Fruit fly (Drosophila melanogaster) whole organism, embryonic: Measurements from ENCODE around the gene bor.
A peak's percentile ranks its signal among the peaks of the same experiment; 100 is the strongest.

Source experiments
- Blimp-1 ChIP-seq: fragments of 200-800 bp; sonication (Bioruptor generic); optimal IDR thresholded peaks from 3 replicates; lab custom pipeline; 2018; ENCODE audit warnings: missing biosample characterization, missing genetic modification characterization, mild to moderate bottlenecking, moderate library complexity, missing genetic modification reagents
- CG10565 ChIP-seq: fragments of 200-800 bp; sonication (Bioruptor generic); optimal IDR thresholded peaks from 3 replicates; lab custom pipeline; 2016; ENCODE audit warnings: missing biosample characterization, mild to moderate bottlenecking, missing genetic modification characterization
- CG11085 ChIP-seq: fragments of 200-800 bp; sonication (Bioruptor generic); IDR thresholded peaks from 2 replicates; pipeline ENCODE4 v1.3.6; 2022; ENCODE audit warnings: missing biosample characterization, missing genetic modification characterization
- CG12104 ChIP-seq: fragments of 200-800 bp; sonication (Bioruptor generic); optimal IDR thresholded peaks from 3 replicates; lab custom pipeline; 2016; ENCODE audit warnings: missing biosample characterization, missing genetic modification characterization
- CG1233 ChIP-seq: fragments of 200-800 bp; sonication (Bioruptor generic); optimal IDR thresholded peaks from 4 replicates; lab custom pipeline; 2018; ENCODE audit warnings: missing biosample characterization, mild to moderate bottlenecking, missing genetic modification characterization
- CG15011 ChIP-seq: fragments of 200-800 bp; sonication (Bioruptor generic); optimal IDR thresholded peaks from 3 replicates; lab custom pipeline; 2018; ENCODE audit warnings: missing biosample characterization, mild to moderate bottlenecking, missing genetic modification characterization
- CG1529 ChIP-seq: fragments of 200-800 bp; sonication (Bioruptor generic); optimal IDR thresholded peaks from 3 replicates; lab custom pipeline; 2018; ENCODE audit warnings: missing biosample characterization, missing genetic modification characterization
- CG2120 ChIP-seq: fragments of 200-800 bp; sonication (Bioruptor generic); optimal IDR thresholded peaks from 3 replicates; lab custom pipeline; 2016; ENCODE audit warnings: missing biosample characterization, missing genetic modification characterization
- CG2199 ChIP-seq: fragments of 200-800 bp; sonication (Bioruptor generic); IDR thresholded peaks from 3 replicates; pipeline ENCODE4 v1.3.6; 2022; ENCODE audit warnings: missing biosample characterization, missing genetic modification characterization
- CG30403 ChIP-seq: fragments of 200-800 bp; sonication (Bioruptor generic); optimal IDR thresholded peaks from 3 replicates; lab custom pipeline; 2016; ENCODE audit warnings: missing biosample characterization, missing genetic modification characterization
- CG32767 ChIP-seq: fragments of 200-800 bp; sonication (Bioruptor generic); IDR thresholded peaks from 2 replicates; pipeline ENCODE4 v1.3.6; 2022; ENCODE audit warnings: missing biosample characterization, missing genetic modification characterization
- CG3407 ChIP-seq: fragments of 200-800 bp; sonication (Bioruptor generic); optimal IDR thresholded peaks from 2 replicates; lab custom pipeline; 2018; ENCODE audit warnings: missing biosample characterization, mild to moderate bottlenecking, missing genetic modification characterization
- CG34422 ChIP-seq: fragments of 200-800 bp; sonication (Bioruptor generic); IDR thresholded peaks from 3 replicates; pipeline ENCODE4 v1.3.6; 2022; ENCODE audit warnings: missing biosample characterization, missing genetic modification characterization
- CG6654 ChIP-seq: fragments of 200-800 bp; sonication (Bioruptor generic); optimal IDR thresholded peaks from 2 replicates; lab custom pipeline; 2017; ENCODE audit warnings: missing biosample characterization, mild to moderate bottlenecking, missing genetic modification characterization
- CG7928 ChIP-seq: fragments of 200-800 bp; sonication (Bioruptor generic); optimal IDR thresholded peaks from 2 replicates; lab custom pipeline; 2017; ENCODE audit warnings: missing biosample characterization, mild to moderate bottlenecking, missing genetic modification characterization
- Doc2 ChIP-seq: fragments of 200-800 bp; sonication (Bioruptor generic); IDR thresholded peaks from 2 replicates; pipeline ENCODE4 v1.3.6; 2022; ENCODE audit warnings: missing biosample characterization, missing genetic modification characterization
- Dp ChIP-seq: fragments of 200-800 bp; sonication (Bioruptor generic); optimal IDR thresholded peaks from 2 replicates; lab custom pipeline; 2018; ENCODE audit warnings: missing biosample characterization, mild to moderate bottlenecking, missing genetic modification characterization, moderate library complexity
- Fer1 ChIP-seq: fragments of 200-800 bp; sonication (Bioruptor generic); optimal IDR thresholded peaks from 2 replicates; lab custom pipeline; 2017; ENCODE audit warnings: missing biosample characterization, mild to moderate bottlenecking, missing genetic modification characterization
- H2.0 ChIP-seq: fragments of 200-800 bp; sonication (Bioruptor generic); IDR thresholded peaks from 2 replicates; pipeline ENCODE4 v1.3.6; 2022; ENCODE audit warnings: missing biosample characterization, missing genetic modification characterization
- HLHmδ ChIP-seq: fragments of 200-800 bp; sonication (Bioruptor generic); optimal IDR thresholded peaks from 2 replicates; lab custom pipeline; 2018; ENCODE audit warnings: missing biosample characterization, mild to moderate bottlenecking, missing genetic modification characterization, moderate library complexity
- Hr51 ChIP-seq, 2 experiments: fragments of 200-800 bp; sonication (Bioruptor generic); optimal IDR thresholded peaks; 2 replicates in 1 of 2; 3 replicates in 1 of 2; lab custom pipeline; 2016 to 2018; ENCODE audit warnings: missing biosample characterization in 2 of 2, missing genetic modification characterization in 2 of 2, mild to moderate bottlenecking in 1 of 2, moderate library complexity in 1 of 2
- Hr78 ChIP-seq, 2 experiments: fragments of 200-800 bp in 1 of 2; fragments of >200 bp in 1 of 2; sonication (Bioruptor generic) in 1 of 2; optimal IDR thresholded peaks; 2 replicates each; lab custom pipeline; 2017 to 2019; ENCODE audit warnings: missing biosample characterization in 2 of 2, missing genetic modification characterization in 2 of 2, mild to moderate bottlenecking in 1 of 2, moderate library complexity in 1 of 2
- Mad ChIP-seq: fragments of 200-800 bp; sonication (Bioruptor generic); optimal IDR thresholded peaks from 2 replicates; lab custom pipeline; 2016; ENCODE audit warnings: missing biosample characterization, missing genetic modification characterization
- Nf-YA ChIP-seq: fragments of 200-800 bp; sonication (Bioruptor generic); IDR thresholded peaks from 2 replicates; pipeline ENCODE4 v1.3.6; 2022; ENCODE audit warnings: missing biosample characterization, missing genetic modification characterization
- Poxn ChIP-seq: fragments of 200-800 bp; sonication (Bioruptor generic); IDR thresholded peaks from 2 replicates; pipeline ENCODE4 v1.3.6; 2022; ENCODE audit warnings: missing biosample characterization, missing genetic modification characterization
- Sox102F ChIP-seq: fragments of 200-800 bp; sonication (Bioruptor generic); optimal IDR thresholded peaks from 2 replicates; lab custom pipeline; 2018; ENCODE audit warnings: missing biosample characterization, mild to moderate bottlenecking, missing genetic modification characterization, moderate library complexity
- Sry-δ ChIP-seq: fragments of 200-800 bp; sonication (Bioruptor generic); optimal IDR thresholded peaks from 2 replicates; lab custom pipeline; 2016; ENCODE audit warnings: missing biosample characterization, missing genetic modification characterization
- Stat92E ChIP-seq, 3 experiments: fragments of >200 bp in 2 of 3; fragments of 200-800 bp in 1 of 3; sonication (Bioruptor generic) in 1 of 3; optimal IDR thresholded peaks; 2 replicates each; lab custom pipeline; 2017 to 2019; ENCODE audit warnings: missing biosample characterization in 3 of 3, missing genetic modification characterization in 3 of 3, mild to moderate bottlenecking in 1 of 3, moderate library complexity in 1 of 3
- Usf ChIP-seq: fragments of 200-800 bp; sonication (Bioruptor generic); optimal IDR thresholded peaks from 2 replicates; lab custom pipeline; 2017; ENCODE audit warnings: missing genotype, missing biosample characterization, missing genetic modification characterization
- Vsx1 ChIP-seq: fragments of 200-800 bp; sonication (Bioruptor generic); optimal IDR thresholded peaks from 2 replicates; lab custom pipeline; 2017; ENCODE audit warnings: missing biosample characterization, mild to moderate bottlenecking, missing genetic modification characterization, missing genetic modification reagents
- aop ChIP-seq: fragments of 200-800 bp; sonication (Bioruptor generic); IDR thresholded peaks from 2 replicates; pipeline ENCODE4 v1.3.6; 2022; ENCODE audit warnings: missing biosample characterization, missing genetic modification characterization
- bowl ChIP-seq: fragments of 200-800 bp; sonication (Bioruptor generic); IDR thresholded peaks from 2 replicates; pipeline ENCODE4 v1.3.6; 2022; ENCODE audit warnings: missing biosample characterization, missing genetic modification characterization
- dmrt11E ChIP-seq: fragments of 200-800 bp; sonication (Bioruptor generic); optimal IDR thresholded peaks from 3 replicates; lab custom pipeline; 2018; ENCODE audit warnings: missing biosample characterization, mild to moderate bottlenecking, missing genetic modification characterization, moderate library complexity
- dpn ChIP-seq, 2 experiments: fragments of 200-800 bp; sonication (Bioruptor generic); optimal IDR thresholded peaks; 3 replicates each; lab custom pipeline; 2016; ENCODE audit warnings: missing biosample characterization in 2 of 2, missing genetic modification characterization in 2 of 2
- ems ChIP-seq: fragments of 200-800 bp; sonication (Bioruptor generic); optimal IDR thresholded peaks from 3 replicates; lab custom pipeline; 2016; ENCODE audit warnings: missing biosample characterization, missing genetic modification characterization
- hkb ChIP-seq, 2 experiments: fragments of 200-800 bp in 1 of 2; fragments of >200 bp in 1 of 2; sonication (Bioruptor generic) in 1 of 2; IDR thresholded peaks in 1 of 2; optimal IDR thresholded peaks in 1 of 2; 2 replicates each; pipeline versions ENCODE4 v1.3.6 to Lab custom; 2017 to 2022; ENCODE audit warnings: missing biosample characterization in 1 of 2, missing genetic modification characterization in 1 of 2
- insv ChIP-seq, 2 experiments: fragments of 200-800 bp; sonication (Bioruptor generic); optimal IDR thresholded peaks; 3 replicates each; lab custom pipeline; 2016 to 2018; ENCODE audit warnings: missing biosample characterization in 2 of 2, missing genetic modification characterization in 2 of 2
- kay ChIP-seq: fragments of 200-800 bp; sonication (Bioruptor generic); optimal IDR thresholded peaks from 2 replicates; lab custom pipeline; 2016; ENCODE audit warnings: missing biosample characterization, missing genetic modification characterization
- ken ChIP-seq: fragments of 200-800 bp; sonication (Bioruptor generic); IDR thresholded peaks from 3 replicates; pipeline ENCODE4 v1.3.6; 2022; ENCODE audit warnings: missing biosample characterization, missing genetic modification characterization
- mam ChIP-seq: fragments of 200-800 bp; sonication (Bioruptor generic); optimal IDR thresholded peaks from 3 replicates; lab custom pipeline; 2016; ENCODE audit warnings: missing biosample characterization, missing genetic modification characterization
- mld ChIP-seq: fragments of 200-800 bp; sonication (Bioruptor generic); IDR thresholded peaks from 3 replicates; pipeline ENCODE4 v1.3.6; 2022; ENCODE audit warnings: missing biosample characterization, missing genetic modification characterization; ENCODE audit not compliant: partially characterized antibody
- pb ChIP-seq: fragments of 200-800 bp; sonication (Bioruptor generic); optimal IDR thresholded peaks from 3 replicates; lab custom pipeline; 2016; ENCODE audit warnings: missing biosample characterization, missing genetic modification characterization
- pfk ChIP-seq: fragments of 200-800 bp; sonication (Bioruptor generic); optimal IDR thresholded peaks from 2 replicates; lab custom pipeline; 2018; ENCODE audit warnings: missing biosample characterization, mild to moderate bottlenecking, missing genetic modification characterization, moderate library complexity
- phol ChIP-seq: fragments of 200-800 bp; sonication (Bioruptor generic); optimal IDR thresholded peaks from 3 replicates; lab custom pipeline; 2018; ENCODE audit warnings: missing biosample characterization, mild to moderate bottlenecking, missing genetic modification characterization, moderate library complexity
- pnt ChIP-seq: fragments of 200-800 bp; sonication (Bioruptor generic); optimal IDR thresholded peaks from 3 replicates; lab custom pipeline; 2016; ENCODE audit warnings: missing biosample characterization, missing genetic modification characterization
- pros ChIP-seq: fragments of 200-800 bp; sonication (Bioruptor generic); optimal IDR thresholded peaks from 3 replicates; lab custom pipeline; 2019; ENCODE audit warnings: missing biosample characterization, mild to moderate bottlenecking, missing genetic modification characterization, moderate library complexity
- rib ChIP-seq: fragments of 200-800 bp; sonication (Bioruptor generic); IDR thresholded peaks from 2 replicates; pipeline ENCODE4 v1.3.6; 2022; ENCODE audit warnings: missing biosample characterization, missing genetic modification characterization

bor gene

DNA sequence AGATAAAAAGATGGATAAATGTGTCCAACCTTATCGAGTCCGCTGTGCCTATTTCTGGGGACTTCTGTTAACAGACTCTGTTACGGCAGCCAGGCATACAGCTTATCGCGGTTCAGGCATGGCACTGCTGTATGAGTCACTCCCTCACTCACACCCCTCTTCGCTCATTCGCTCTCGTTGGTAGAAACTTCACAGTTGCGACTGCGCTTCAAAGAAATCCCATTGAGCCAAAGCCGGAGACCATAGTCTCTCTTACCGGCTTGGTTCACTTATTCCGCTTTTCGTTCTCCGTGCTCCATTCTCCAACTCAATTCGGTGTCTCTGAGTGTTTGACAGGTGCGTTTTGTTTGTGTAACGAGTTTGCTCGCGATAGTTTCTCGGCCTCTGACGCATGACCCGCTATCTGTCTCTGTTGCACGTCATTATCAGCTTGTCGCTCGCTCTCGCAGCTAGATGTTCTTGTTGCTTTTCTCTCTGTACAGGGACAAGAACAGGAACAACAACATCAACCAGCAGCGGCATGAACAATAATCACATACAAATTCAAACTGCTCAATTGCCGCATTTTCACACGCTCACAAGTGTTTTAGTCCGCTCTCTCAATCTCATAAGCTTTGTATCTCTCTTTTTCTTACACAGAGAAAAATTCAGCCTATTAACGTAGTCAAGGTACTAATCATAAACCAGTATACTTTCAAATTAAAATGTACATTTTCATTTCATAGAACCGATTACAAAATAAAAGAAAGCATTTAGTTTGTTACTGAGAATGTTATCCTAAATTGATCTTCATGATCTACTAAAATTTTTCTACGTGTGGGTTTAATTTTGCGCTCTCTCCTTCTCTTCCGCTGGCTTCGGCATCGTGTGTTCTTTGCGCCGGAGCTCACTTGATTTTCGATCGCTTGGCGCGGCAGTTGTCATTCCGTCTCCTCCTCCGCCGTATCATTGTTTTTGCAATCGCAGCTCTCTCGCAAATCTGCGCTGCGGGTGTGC lies 16.4 kb upstream of the bor start (continued):
- TF ChIP-seq CG11085 (GFP tag; lab: Robert Waterston, UW) = peak; percentile 97
- TF ChIP-seq Vsx1 = peak; percentile 97
- peak; percentile 99 for TF ChIP-seq CG2199 (GFP tag; lab: Robert Waterston, UW)
- peak; percentile 99 for TF ChIP-seq Fer1
- peak; percentile 96 for TF ChIP-seq aop
- peak; percentile 99 for TF ChIP-seq ken (GFP tag; lab: Robert Waterston, UW)
- peak; percentile 100 for TF ChIP-seq CG30403 (GFP tag; lab: Kevin White, UChicago)
- TF ChIP-seq ems (GFP tag; lab: Kevin White, UChicago) = peak; percentile 99
- TF ChIP-seq CG6654 (GFP tag; lab: Kevin White, UChicago) = peak; percentile 79
- peak; percentile 27 for TF ChIP-seq HLHmδ
- no peak for TF ChIP-seq mld
- peak; percentile 98 for TF ChIP-seq Blimp-1 (GFP tag; lab: Kevin White, UChicago)
- TF ChIP-seq kay (GFP tag; lab: Kevin White, UChicago) = peak; percentile 98
- TF ChIP-seq mam (GFP tag; lab: Kevin White, UChicago) = peak; percentile 99
- TF ChIP-seq hkb (optimal IDR thresholded peaks at IDR 0.05; lab: Kevin White, UChicago) = no peak
- peak; percentile 100 for TF ChIP-seq hkb (GFP tag; IDR thresholded peaks at IDR 0.05; lab: Robert Waterston, UW)
- peak; percentile 98 for TF ChIP-seq rib (GFP tag; lab: Robert Waterston, UW)
- peak; percentile 100 for TF ChIP-seq dmrt11E (tag; lab: Kevin White, UChicago)
- peak; percentile 98 for TF ChIP-seq Usf (GFP tag; lab: Kevin White, UChicago)
- peak; percentile 99 to 100 for TF ChIP-seq Hr51 (GFP tag; optimal IDR thresholded peaks at IDR 0.05; lab: Kevin White, UChicago)
- TF ChIP-seq CG15011 (GFP tag; lab: Kevin White, UChicago) = peak; percentile 99
- peak; percentile 98 for TF ChIP-seq Poxn
- TF ChIP-seq Sox102F (GFP tag; lab: Kevin White, UChicago) = peak; percentile 100
- peak; percentile 99 for TF ChIP-seq Nf-YA
- TF ChIP-seq CG7928 (GFP tag; lab: Kevin White, UChicago) = peak; percentile 83
- peak; percentile 59 to 83 for TF ChIP-seq insv (GFP tag; optimal IDR thresholded peaks at IDR 0.05; lab: Kevin White, UChicago)
- peak; percentile 98 for TF ChIP-seq CG3407 (GFP tag; lab: Kevin White, UChicago)
- TF ChIP-seq pnt = peak; percentile 99
- peak; percentile 99 for TF ChIP-seq CG1529 (GFP tag; lab: Kevin White, UChicago)
- TF ChIP-seq CG10565 (GFP tag; lab: Kevin White, UChicago) = peak; percentile 96
- peak; percentile 99 for TF ChIP-seq phol
- TF ChIP-seq CG34422 (GFP tag; lab: Robert Waterston, UW) = peak; percentile 99
- TF ChIP-seq CG2120 (GFP tag; lab: Kevin White, UChicago) = peak; percentile 100
- peak in 1 of 3 experiments; percentile 100 for TF ChIP-seq Stat92E (GFP tag; optimal IDR thresholded peaks at IDR 0.05; lab: Kevin White, UChicago)
- TF ChIP-seq pros (GFP tag; lab: Kevin White, UChicago) = peak; percentile 98
- peak; percentile 100 for TF ChIP-seq CG32767 (GFP tag; lab: Robert Waterston, UW)
- TF ChIP-seq Dp (GFP tag; lab: Kevin White, UChicago) = peak; percentile 41
- TF ChIP-seq Sry-δ (GFP tag; lab: Kevin White, UChicago) = peak; percentile 83
- TF ChIP-seq CG1233 (GFP tag; lab: Kevin White, UChicago) = peak; percentile 99
- TF ChIP-seq H2.0 (GFP tag; lab: Robert Waterston, UW) = peak; percentile 100
- peak; percentile 99 for TF ChIP-seq Mad (GFP tag; lab: Kevin White, UChicago)
- TF ChIP-seq bowl (GFP tag; lab: Robert Waterston, UW) = peak; percentile 98
- peak; percentile 100 for TF ChIP-seq dpn (GFP tag; optimal IDR thresholded peaks at IDR 0.05; lab: Kevin White, UChicago)
- TF ChIP-seq Doc2 (GFP tag; lab: Robert Waterston, UW) = no peak; the same call in 1 of the 2 replicates
- TF ChIP-seq CG12104 (GFP tag; lab: Kevin White, UChicago) = peak; percentile 99
- TF ChIP-seq Hr78 (GFP tag; optimal IDR thresholded peaks at IDR 0.05; lab: Kevin White, UChicago) = peak in 1 of 2 experiments; percentile 98
- peak; percentile 99 for TF ChIP-seq pb (GFP tag; lab: Kevin White, UChicago)
- TF ChIP-seq pfk = peak; percentile 36
